Fruit fly (Drosophila melanogaster) whole organism, wandering third instar larva: ENCODE results near the gene MBD-R2.

ENCODE experiments used
- Hr78 ChIP-seq: fragments of >200 bp; optimal IDR thresholded peaks from 2 replicates; lab custom pipeline; 2017; ENCODE audit warnings: missing biosample characterization, missing genetic modification characterization
- Mio ChIP-seq: sonication (Bioruptor generic); optimal IDR thresholded peaks from 2 replicates; lab custom pipeline; 2016; ENCODE audit warnings: missing biosample characterization, missing genetic modification characterization
- Myc ChIP-seq: fragments of >200 bp; optimal IDR thresholded peaks from 2 replicates; lab custom pipeline; 2017
- dmrt93B ChIP-seq: fragments of 200-800 bp; sonication (Bioruptor generic); optimal IDR thresholded peaks from 2 replicates; lab custom pipeline; 2018; ENCODE audit warnings: missing biosample characterization, mild to moderate bottlenecking, missing genetic modification characterization
- ey ChIP-seq: fragments of 200-800 bp; sonication (Bioruptor generic); optimal IDR thresholded peaks from 2 replicates; lab custom pipeline; 2016; ENCODE audit warnings: missing biosample characterization, missing genetic modification characterization
- foxo ChIP-seq, 2 experiments: fragments of 200-800 bp; sonication (Bioruptor generic); optimal IDR thresholded peaks; 2 replicates in 1 of 2; 3 replicates in 1 of 2; lab custom pipeline; 2016 to 2017; ENCODE audit warnings: missing biosample characterization in 2 of 2, missing genetic modification characterization in 2 of 2
- fru ChIP-seq: fragments of 200-800 bp; sonication (Bioruptor generic); optimal IDR thresholded peaks from 3 replicates; lab custom pipeline; 2016; ENCODE audit warnings: missing biosample characterization, mild to moderate bottlenecking, missing genetic modification characterization
- psq ChIP-seq: fragments of 200-800 bp; sonication (Bioruptor generic); optimal IDR thresholded peaks from 3 replicates; lab custom pipeline; 2017; ENCODE audit warnings: missing biosample characterization, mild to moderate bottlenecking, missing genetic modification characterization, moderate library complexity
- usp ChIP-seq: fragments of >200 bp; optimal IDR thresholded peaks from 2 replicates; lab custom pipeline; 2017; ENCODE audit warnings: missing biosample characterization, missing genetic modification characterization

DNA sequence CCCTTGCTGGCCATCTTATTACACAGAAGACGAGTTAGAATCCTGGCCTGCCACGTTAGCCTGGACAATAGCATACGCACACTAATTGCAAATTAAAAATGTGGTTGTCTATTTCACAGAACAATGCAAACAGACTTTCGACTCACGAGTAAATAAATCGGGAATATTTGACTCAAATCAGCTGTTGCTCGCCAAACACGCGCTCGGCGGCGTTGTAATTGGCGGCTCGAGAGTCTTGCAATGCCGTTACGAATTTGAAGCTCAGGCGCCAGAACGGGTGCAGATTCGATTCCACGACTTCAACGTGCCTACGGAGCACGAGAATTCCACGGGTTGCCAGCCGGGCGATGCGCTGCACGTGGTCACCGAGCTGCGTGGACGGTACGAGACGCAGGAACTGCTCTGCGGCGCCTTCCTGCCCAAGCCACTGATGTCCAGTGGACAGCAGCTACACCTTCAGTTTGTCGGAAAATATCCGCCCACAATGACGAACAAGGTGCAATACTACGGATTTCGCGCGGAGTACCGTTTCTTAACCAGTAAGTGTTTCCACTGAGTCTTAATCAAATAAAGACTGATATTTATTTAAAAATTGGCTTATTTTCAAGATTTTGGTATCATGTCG lies 45.7 kb upstream of the MBD-R2 start, which contains the start of gene DNAlig3:
- TF ChIP-seq psq (GFP tag; lab: Kevin White, UChicago) (no peak), ey (GFP tag; lab: Kevin White, UChicago) (no peak), Mio (GFP tag; lab: Kevin White, UChicago) (no peak), Hr78 (GFP tag; lab: Kevin White, UChicago) (no peak), dmrt93B (GFP tag; lab: Kevin White, UChicago) (no peak), usp (no peak), foxo (GFP tag; optimal IDR thresholded peaks at IDR 0.05; lab: Kevin White, UChicago) (no peak), fru (GFP tag; lab: Kevin White, UChicago) (no peak), Myc (lab: Kevin White, UChicago) (no peak)
